Worm (Caenorhabditis elegans) whole organism, L2 larva: ENCODE data around the gene F41E6.5.

Experiments
- lin-39 ChIP-seq: fragments of 150-350 bp; optimal IDR thresholded peaks from 2 replicates; lab custom pipeline; 2014; ENCODE audit warnings: missing biosample characterization, missing genetic modification reagents, missing genetic modification characterization
- nhr-237 ChIP-seq: fragments of 150-350 bp; optimal IDR thresholded peaks from 2 replicates; lab custom pipeline; 2014; ENCODE audit warnings: missing biosample characterization, missing genetic modification characterization
- nhr-77 ChIP-seq: fragments of 150-350 bp; optimal IDR thresholded peaks from 2 replicates; lab custom pipeline; 2014; ENCODE audit warnings: missing biosample characterization, missing genetic modification characterization

- TF ChIP-seq nhr-237 (tag; lab: Kevin White, UChicago) = no peak
- TF ChIP-seq nhr-77 = no peak
- TF ChIP-seq lin-39 (tag; lab: Kevin White, UChicago) = no peak
Observed at ce11 chrV:8651007-8651711, 47.9 kb downstream of the F41E6.5 start.
